Fruit fly (Drosophila melanogaster): Measurements from ENCODE around the gene CG10588.

CG10588 gene

DNA sequence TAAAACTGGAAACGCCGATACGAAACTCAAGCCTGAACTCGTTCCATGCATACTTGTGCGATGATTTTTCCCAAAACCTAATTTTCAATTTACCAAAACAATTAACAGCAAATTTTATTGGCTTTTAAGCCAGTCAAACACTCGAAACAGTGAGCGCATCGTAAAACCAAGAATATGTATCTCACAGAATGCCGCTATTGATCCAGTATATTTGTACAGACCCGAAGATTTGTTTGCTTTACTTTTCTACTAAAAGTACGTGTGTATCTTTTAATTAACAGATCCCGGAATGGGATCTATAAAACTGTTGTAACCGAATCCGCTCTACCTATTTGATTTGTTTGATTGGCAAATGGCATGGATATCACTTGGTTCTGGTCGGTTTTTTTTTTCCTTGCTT is 2.6 kb upstream of the CG10588 start (continued):
- no peak for TF ChIP-seq her (GFP tag; optimal IDR thresholded peaks at IDR 0.05)
- no peak for TF ChIP-seq CG8290 (GFP tag; optimal IDR thresholded peaks at IDR 0.05)
- peak in 1 of 2 experiments; percentile 12 for TF ChIP-seq CG8290 (tag; optimal IDR thresholded peaks at IDR 0.05)
- TF ChIP-seq CG30020 (tag; optimal IDR thresholded peaks at IDR 0.05): no peak
- no peak for TF ChIP-seq Jarid2 (GFP tag; optimal IDR thresholded peaks at IDR 0.05)
- peak; percentile 36 for TF ChIP-seq CG10431 (GFP tag; optimal IDR thresholded peaks at IDR 0.05)
- no peak for TF ChIP-seq tx (GFP tag; optimal IDR thresholded peaks at IDR 0.05)
- TF ChIP-seq CG34376 (GFP tag; optimal IDR thresholded peaks at IDR 0.05): no peak
- TF ChIP-seq Sox100B (GFP tag; optimal IDR thresholded peaks at IDR 0.05): peak; percentile 32
- no peak for TF ChIP-seq CG8388 (GFP tag; optimal IDR thresholded peaks at IDR 0.05)
- TF ChIP-seq CG12104 (GFP tag; optimal IDR thresholded peaks at IDR 0.05): peak; percentile 17
- no peak for TF ChIP-seq CG13624 (GFP tag; optimal IDR thresholded peaks at IDR 0.05)
- TF ChIP-seq CG3163 (GFP tag; optimal IDR thresholded peaks at IDR 0.05): no peak
- no peak for TF ChIP-seq sqz (GFP tag; optimal IDR thresholded peaks at IDR 0.05)
- TF ChIP-seq pzg (GFP tag; optimal IDR thresholded peaks at IDR 0.05): no peak
- TF ChIP-seq Fer3 (tag; optimal IDR thresholded peaks at IDR 0.05): peak; percentile 19
- no peak for TF ChIP-seq prd (optimal IDR thresholded peaks at IDR 0.05)
- TF ChIP-seq prd (GFP tag; IDR thresholded peaks at IDR 0.05): no peak
- TF ChIP-seq CG34422 (GFP tag; IDR thresholded peaks at IDR 0.05): no peak
- peak; percentile 85 for TF ChIP-seq sens (GFP tag)
- peak; percentile 36 for TF ChIP-seq CG17568 (GFP tag; optimal IDR thresholded peaks at IDR 0.05)
- no peak for TF ChIP-seq CG16779 (GFP tag; IDR thresholded peaks at IDR 0.05)
- TF ChIP-seq CG12769 (tag; optimal IDR thresholded peaks at IDR 0.05): no peak
- TF ChIP-seq crol (GFP tag; IDR thresholded peaks at IDR 0.05): no peak
- no peak for TF ChIP-seq CG8359 (GFP tag; optimal IDR thresholded peaks at IDR 0.05; ENCODE audit: borderline replicate concordance)
- TF ChIP-seq HLH4C (GFP tag; IDR thresholded peaks at IDR 0.05; ENCODE audit: partially characterized antibody): no peak
- TF ChIP-seq CG1233 (GFP tag; optimal IDR thresholded peaks at IDR 0.05): peak; percentile 22
- TF ChIP-seq NC2β (GFP tag; optimal IDR thresholded peaks at IDR 0.05): peak; percentile 31
- no peak for TF ChIP-seq Ssrp (tag; optimal IDR thresholded peaks at IDR 0.05)
- TF ChIP-seq CG12071 (GFP tag; optimal IDR thresholded peaks at IDR 0.05): peak; percentile 28
- peak; percentile 46 for TF ChIP-seq CG2202 (tag; optimal IDR thresholded peaks at IDR 0.05)
- TF ChIP-seq az2 (GFP tag; optimal IDR thresholded peaks at IDR 0.05): no peak
- peak; percentile 7; the same call in 1 of the 2 replicates for TF ChIP-seq CG31441 (GFP tag; IDR thresholded peaks at IDR 0.05)
- peak; percentile 5 for TF ChIP-seq Meics (GFP tag; optimal IDR thresholded peaks at IDR 0.05)
- no peak for TF ChIP-seq caup (GFP tag; optimal IDR thresholded peaks at IDR 0.05; ENCODE audit: severe bottlenecking)
- no peak for TF ChIP-seq CG6854 (GFP tag; optimal IDR thresholded peaks at IDR 0.05)
- TF ChIP-seq CG34224 (GFP tag; IDR thresholded peaks at IDR 0.05; ENCODE audit: partially characterized antibody): no peak
- peak; percentile 48 for TF ChIP-seq CG4707 (GFP tag; optimal IDR thresholded peaks at IDR 0.05)
- TF ChIP-seq fd64A (GFP tag; optimal IDR thresholded peaks at IDR 0.05): peak; percentile 53
- TF ChIP-seq CG17912 (GFP tag; optimal IDR thresholded peaks at IDR 0.05): no peak
- TF ChIP-seq vvl (GFP tag; IDR thresholded peaks at IDR 0.05): no peak
- TF ChIP-seq sna (GFP tag; IDR thresholded peaks at IDR 0.05; ENCODE audit: partially characterized antibody): no peak
- peak; percentile 39 for TF ChIP-seq CG1603 (tag; optimal IDR thresholded peaks at IDR 0.05)
- peak; percentile 12 for TF ChIP-seq tio (GFP tag; optimal IDR thresholded peaks at IDR 0.05)
- TF ChIP-seq CG16863 (GFP tag; optimal IDR thresholded peaks at IDR 0.05): no peak
- TF ChIP-seq wek (GFP tag; optimal IDR thresholded peaks at IDR 0.05): peak; percentile 56
- TF ChIP-seq CG18619 (GFP tag; optimal IDR thresholded peaks at IDR 0.05): peak; percentile 27
- TF ChIP-seq Med (GFP tag): no peak
- TF ChIP-seq CG14441 (GFP tag; IDR thresholded peaks at IDR 0.05): no peak
- peak; percentile 79 for TF ChIP-seq Ets65A (GFP tag)
- no peak for TF ChIP-seq D (optimal IDR thresholded peaks at IDR 0.05)
- no peak for TF ChIP-seq D (GFP tag; optimal IDR thresholded peaks at IDR 0.05)

Measured in whole organism, embryonic.